Fruit fly (Drosophila melanogaster) whole organism, prepupa: ENCODE data around the gene Bap111.

Experiments used
- Blimp-1 ChIP-seq: fragments of 200-800 bp; sonication (Bioruptor generic); optimal IDR thresholded peaks from 3 replicates; lab custom pipeline; 2017; ENCODE audit warnings: missing biosample characterization, missing genetic modification characterization, mild to moderate bottlenecking, moderate library complexity, missing genetic modification reagents
- CG10631 ChIP-seq: fragments of 200-800 bp; sonication (Bioruptor generic); optimal IDR thresholded peaks from 2 replicates; lab custom pipeline; 2016; ENCODE audit warnings: missing biosample characterization, missing genetic modification characterization
- CG10669 ChIP-seq: fragments of 200-800 bp; sonication (Bioruptor generic); optimal IDR thresholded peaks from 3 replicates; lab custom pipeline; 2018; ENCODE audit warnings: missing biosample characterization, mild to moderate bottlenecking, missing genetic modification characterization, moderate library complexity
- CG11762 ChIP-seq: fragments of 200-800 bp; sonication (Bioruptor generic); optimal IDR thresholded peaks from 3 replicates; lab custom pipeline; 2016; ENCODE audit warnings: missing biosample characterization, missing genetic modification characterization; ENCODE audit not compliant: insufficient read depth
- CG11902 ChIP-seq: fragments of 200-800 bp; sonication (Bioruptor generic); optimal IDR thresholded peaks from 3 replicates; lab custom pipeline; 2016; ENCODE audit warnings: missing biosample characterization, missing genetic modification characterization
- CG15336 ChIP-seq: fragments of 200-800 bp; sonication (Bioruptor generic); IDR thresholded peaks from 2 replicates; pipeline ENCODE4 v1.3.6; 2022; ENCODE audit warnings: missing biosample characterization, missing genetic modification characterization
- CG1621 ChIP-seq: fragments of 200-800 bp; sonication (Bioruptor generic); optimal IDR thresholded peaks from 3 replicates; lab custom pipeline; 2018; ENCODE audit warnings: missing biosample characterization, mild to moderate bottlenecking, missing genetic modification characterization
- CG16779 ChIP-seq: fragments of 200-800 bp; sonication (Bioruptor generic); optimal IDR thresholded peaks from 3 replicates; lab custom pipeline; 2017; ENCODE audit warnings: missing biosample characterization, mild to moderate bottlenecking, missing genetic modification characterization
- CG32006 ChIP-seq: fragments of 200-800 bp; sonication (Bioruptor generic); optimal IDR thresholded peaks from 3 replicates; lab custom pipeline; 2017; ENCODE audit warnings: missing biosample characterization, mild to moderate bottlenecking, missing genetic modification characterization
- CG34406 ChIP-seq: fragments of 200-800 bp; sonication (Bioruptor generic); optimal IDR thresholded peaks from 3 replicates; lab custom pipeline; 2016; ENCODE audit warnings: missing biosample characterization, missing genetic modification characterization
- CG3919 ChIP-seq: fragments of 200-800 bp; sonication (Bioruptor generic); optimal IDR thresholded peaks from 3 replicates; lab custom pipeline; 2016; ENCODE audit warnings: missing biosample characterization, missing genetic modification characterization
- CG4318 ChIP-seq: fragments of 200-800 bp; sonication (Bioruptor generic); optimal IDR thresholded peaks from 3 replicates; lab custom pipeline; 2017; ENCODE audit warnings: missing biosample characterization, mild to moderate bottlenecking, missing genetic modification characterization
- CG6163 ChIP-seq: fragments of 200-800 bp; sonication (Bioruptor generic); IDR thresholded peaks from 3 replicates; pipeline ENCODE4 v1.3.6; 2022; ENCODE audit warnings: missing biosample characterization, missing genetic modification characterization
- CG6276 ChIP-seq: fragments of 200-800 bp; sonication (Bioruptor generic); optimal IDR thresholded peaks from 2 replicates; lab custom pipeline; 2017; ENCODE audit warnings: missing biosample characterization, mild to moderate bottlenecking, missing genetic modification characterization
- CG6808 ChIP-seq: fragments of 200-800 bp; sonication (Bioruptor generic); optimal IDR thresholded peaks from 3 replicates; lab custom pipeline; 2017; ENCODE audit warnings: missing biosample characterization, missing genetic modification characterization, mild to moderate bottlenecking, moderate library complexity, missing genetic modification reagents
- Eip75B ChIP-seq: fragments of 200-800 bp; sonication (Bioruptor generic); optimal IDR thresholded peaks from 3 replicates; lab custom pipeline; 2016; ENCODE audit warnings: missing biosample characterization, missing genetic modification characterization
- Eip78C ChIP-seq: fragments of 200-800 bp; sonication (Bioruptor generic); peaks from one replicate; lab custom pipeline; 2016; ENCODE audit warnings: missing biosample characterization, missing genetic modification characterization
- Eip93F ChIP-seq: fragments of 200-800 bp; sonication (Bioruptor generic); optimal IDR thresholded peaks from 2 replicates; lab custom pipeline; 2016; ENCODE audit warnings: missing biosample characterization, mild to moderate bottlenecking, missing genetic modification characterization
- Ets21C ChIP-seq: fragments of 200-800 bp; sonication (Bioruptor generic); optimal IDR thresholded peaks from 3 replicates; lab custom pipeline; 2016; ENCODE audit warnings: missing biosample characterization, missing genetic modification characterization
- Ets96B ChIP-seq: fragments of 200-800 bp; optimal IDR thresholded peaks from 2 replicates; lab custom pipeline; 2019; ENCODE audit warnings: missing biosample characterization, mild to moderate bottlenecking, missing genetic modification characterization, moderate library complexity
- Hr39 ChIP-seq: fragments of 200-800 bp; sonication (Bioruptor generic); optimal IDR thresholded peaks from 2 replicates; lab custom pipeline; 2016; ENCODE audit warnings: missing biosample characterization, missing genetic modification characterization
- Hr4 ChIP-seq: fragments of 200-800 bp; sonication (Bioruptor generic); optimal IDR thresholded peaks from 3 replicates; lab custom pipeline; 2016; ENCODE audit warnings: missing biosample characterization, missing genetic modification characterization
- Met ChIP-seq: fragments of 200-800 bp; sonication (Bioruptor generic); optimal IDR thresholded peaks from 3 replicates; lab custom pipeline; 2016; ENCODE audit warnings: missing biosample characterization, missing genetic modification characterization
- OdsH ChIP-seq: fragments of 200-800 bp; sonication (Bioruptor generic); optimal IDR thresholded peaks from 3 replicates; lab custom pipeline; 2016; ENCODE audit warnings: missing biosample characterization, missing genetic modification characterization
- Sox102F ChIP-seq: fragments of 200-800 bp; sonication (Bioruptor generic); optimal IDR thresholded peaks from 2 replicates; lab custom pipeline; 2016; ENCODE audit warnings: missing biosample characterization, mild to moderate bottlenecking, missing genetic modification characterization
- Sox15 ChIP-seq: fragments of 200-800 bp; sonication (Bioruptor generic); optimal IDR thresholded peaks from 3 replicates; lab custom pipeline; 2016; ENCODE audit warnings: missing biosample characterization, missing genetic modification characterization
- achi ChIP-seq: fragments of 200-800 bp; sonication (Bioruptor generic); optimal IDR thresholded peaks from 3 replicates; lab custom pipeline; 2016; ENCODE audit warnings: missing biosample characterization, missing genetic modification characterization
- acj6 ChIP-seq: fragments of 200-800 bp; sonication (Bioruptor generic); optimal IDR thresholded peaks from 3 replicates; lab custom pipeline; 2016; ENCODE audit warnings: missing biosample characterization, missing genetic modification characterization
- cyc ChIP-seq: fragments of 200-800 bp; sonication (Bioruptor generic); optimal IDR thresholded peaks from 3 replicates; lab custom pipeline; 2016; ENCODE audit warnings: missing biosample characterization, missing genetic modification characterization
- dac ChIP-seq: fragments of 200-800 bp; sonication (Bioruptor generic); optimal IDR thresholded peaks from 2 replicates; lab custom pipeline; 2017; ENCODE audit warnings: missing biosample characterization, mild to moderate bottlenecking, missing genetic modification characterization
- dsx ChIP-seq: fragments of 200-800 bp; optimal IDR thresholded peaks from 3 replicates; lab custom pipeline; 2019; ENCODE audit warnings: missing biosample characterization, mild to moderate bottlenecking, missing genetic modification characterization, moderate library complexity; ENCODE audit not compliant: poor library complexity, severe bottlenecking
- eg ChIP-seq: fragments of 200-800 bp; sonication (Bioruptor generic); IDR thresholded peaks from 3 replicates; pipeline ENCODE4 v1.3.6; 2022; ENCODE audit warnings: missing biosample characterization, missing genetic modification characterization
- esn ChIP-seq: fragments of 200-800 bp; sonication (Bioruptor generic); optimal IDR thresholded peaks from 2 replicates; lab custom pipeline; 2016; ENCODE audit warnings: missing biosample characterization, mild to moderate bottlenecking, missing genetic modification characterization, moderate library complexity
- fd59A ChIP-seq: fragments of 200-800 bp; sonication (Bioruptor generic); optimal IDR thresholded peaks from 2 replicates; lab custom pipeline; 2017; ENCODE audit warnings: missing biosample characterization, mild to moderate bottlenecking, missing genetic modification characterization, missing genetic modification reagents
- fd85E ChIP-seq: fragments of 200-800 bp; sonication (Bioruptor generic); optimal IDR thresholded peaks from 3 replicates; lab custom pipeline; 2016; ENCODE audit warnings: missing biosample characterization, missing genetic modification characterization
- net ChIP-seq: fragments of 200-800 bp; sonication (Bioruptor generic); optimal IDR thresholded peaks from 3 replicates; lab custom pipeline; 2016; ENCODE audit warnings: missing biosample characterization, missing genetic modification characterization
- salr ChIP-seq, 2 experiments: fragments of 200-800 bp; sonication (Bioruptor generic); optimal IDR thresholded peaks; 3 replicates each; lab custom pipeline; 2016 to 2018; ENCODE audit warnings: missing biosample characterization in 2 of 2, missing genetic modification characterization in 2 of 2, mild to moderate bottlenecking in 1 of 2
- spab ChIP-seq: fragments of 200-800 bp; sonication (Bioruptor generic); optimal IDR thresholded peaks from 2 replicates; lab custom pipeline; 2017; ENCODE audit warnings: missing biosample characterization, mild to moderate bottlenecking, missing genetic modification characterization, missing genetic modification reagents
- ss ChIP-seq, 2 experiments: fragments of 200-800 bp; sonication (Bioruptor generic); optimal IDR thresholded peaks; 2 replicates in 1 of 2; 3 replicates in 1 of 2; lab custom pipeline; 2017 to 2018; ENCODE audit warnings: mild to moderate bottlenecking in 2 of 2, missing biosample characterization in 2 of 2, missing genetic modification characterization in 2 of 2, moderate library complexity in 1 of 2
- svp ChIP-seq: fragments of 200-800 bp; sonication (Bioruptor generic); peaks from one replicate; lab custom pipeline; 2016; ENCODE audit warnings: missing biosample characterization, missing genetic modification characterization
- topi ChIP-seq: fragments of 200-800 bp; sonication (Bioruptor generic); optimal IDR thresholded peaks from 3 replicates; lab custom pipeline; 2016; ENCODE audit warnings: missing biosample characterization, missing genetic modification characterization

Bap111 gene

DNA sequence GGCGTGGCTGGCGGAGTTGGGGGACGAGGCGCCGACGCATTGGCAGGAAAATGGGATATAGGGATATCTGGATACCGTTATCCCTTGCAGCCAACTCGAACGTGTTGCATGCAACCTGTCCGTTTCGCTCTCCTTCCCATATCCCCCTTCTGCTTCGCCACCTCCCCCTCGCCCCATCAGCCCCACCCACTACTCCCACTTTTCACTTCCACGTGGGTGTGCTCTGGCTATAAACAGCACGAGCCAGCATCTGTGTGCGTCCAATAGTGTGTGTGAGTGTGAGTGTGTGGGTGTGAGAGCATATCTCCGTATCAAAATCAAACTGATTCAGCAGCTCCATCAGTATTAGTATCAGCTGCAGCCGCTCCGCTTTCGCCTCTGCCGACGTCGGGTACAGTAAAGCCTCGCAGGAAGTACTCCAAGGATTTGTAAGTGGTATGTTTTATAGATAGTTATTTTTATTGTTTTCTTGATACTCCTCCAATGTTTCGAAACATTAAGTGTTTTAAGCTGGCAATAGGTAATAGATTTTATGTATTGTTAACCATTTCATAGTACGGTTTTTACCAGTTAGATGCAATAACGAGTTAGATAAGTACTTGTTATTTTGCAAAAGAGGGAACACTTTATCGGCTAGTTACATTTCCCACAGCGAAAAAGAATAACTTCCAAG lies 30.0 kb upstream of the Bap111 start:
- TF ChIP-seq salr (GFP tag; optimal IDR thresholded peaks at IDR 0.05; lab: Kevin White, UChicago): no peak
- no peak for TF ChIP-seq Hr39 (GFP tag; lab: Kevin White, UChicago)
- TF ChIP-seq CG3919: peak; percentile 22
- TF ChIP-seq CG11902 (GFP tag; lab: Kevin White, UChicago): no peak
- no peak for TF ChIP-seq Ets21C (GFP tag; lab: Kevin White, UChicago)
- TF ChIP-seq Met (GFP tag; lab: Kevin White, UChicago): peak; percentile 37
- TF ChIP-seq Eip93F (GFP tag; lab: Kevin White, UChicago): no peak
- TF ChIP-seq CG1621 (tag; lab: Kevin White, UChicago): no peak
- TF ChIP-seq net (GFP tag; lab: Kevin White, UChicago): no peak
- no peak for TF ChIP-seq fd59A
- TF ChIP-seq OdsH (GFP tag; lab: Kevin White, UChicago): no peak
- peak; percentile 37 for TF ChIP-seq CG10669
- peak; percentile 34 for TF ChIP-seq topi
- TF ChIP-seq dac (GFP tag; lab: Kevin White, UChicago): no peak
- peak; percentile 10 for TF ChIP-seq CG11762 (GFP tag; lab: Kevin White, UChicago)
- peak; percentile 38 for TF ChIP-seq cyc (GFP tag; lab: Kevin White, UChicago)
- TF ChIP-seq Eip75B: no peak
- TF ChIP-seq spab: no peak
- TF ChIP-seq CG6276: peak; percentile 47
- no peak for TF ChIP-seq dsx (GFP tag; lab: Kevin White, UChicago)
- TF ChIP-seq CG6808 (GFP tag; lab: Kevin White, UChicago): peak; percentile 30
- TF ChIP-seq Sox15 (GFP tag; lab: Kevin White, UChicago): no peak
- no peak for TF ChIP-seq CG16779 (tag; lab: Kevin White, UChicago)
- TF ChIP-seq Blimp-1 (GFP tag; lab: Kevin White, UChicago): no peak
- TF ChIP-seq Hr4: peak; percentile 58
- peak in 1 of 2 experiments; percentile 6 for TF ChIP-seq ss (GFP tag; optimal IDR thresholded peaks at IDR 0.05; lab: Kevin White, UChicago)
- TF ChIP-seq acj6 (GFP tag; lab: Kevin White, UChicago): no peak
- no peak for TF ChIP-seq CG4318 (GFP tag; lab: Kevin White, UChicago)
- TF ChIP-seq esn (GFP tag; lab: Kevin White, UChicago): no peak
- no peak for TF ChIP-seq CG32006 (GFP tag; lab: Kevin White, UChicago)
- peak; percentile 78 for TF ChIP-seq svp (GFP tag; lab: Kevin White, UChicago)
- no peak for TF ChIP-seq CG34406 (GFP tag; lab: Kevin White, UChicago)
- peak; percentile 87 for TF ChIP-seq Eip78C (GFP tag; lab: Kevin White, UChicago)
- TF ChIP-seq Sox102F (GFP tag; lab: Kevin White, UChicago): no peak
- TF ChIP-seq CG6163: 0 out of 3 replicates have a peak, but pooled peaks have one; percentile 27
- no peak for TF ChIP-seq achi (GFP tag; lab: Kevin White, UChicago)
- no peak for TF ChIP-seq CG15336 (GFP tag; lab: Robert Waterston, UW)
- peak; percentile 12 for TF ChIP-seq Ets96B (tag; lab: Kevin White, UChicago)
- TF ChIP-seq fd85E: no peak
- 0 out of 3 replicates have a peak, but pooled peaks have one; percentile 55 for TF ChIP-seq eg (GFP tag; lab: Robert Waterston, UW)
- no peak for TF ChIP-seq CG10631 (GFP tag; lab: Kevin White, UChicago)
